Fruit fly (Drosophila melanogaster) whole organism, prepupa: Measurements from ENCODE around the gene Prosbeta7.

Experiments used
- CG10669 ChIP-seq: fragments of 200-800 bp; sonication (Bioruptor generic); optimal IDR thresholded peaks from 3 replicates; lab custom pipeline; 2018; ENCODE audit warnings: missing biosample characterization, mild to moderate bottlenecking, missing genetic modification characterization, moderate library complexity
- CG8319 ChIP-seq: fragments of 200-800 bp; sonication (Bioruptor generic); optimal IDR thresholded peaks from 3 replicates; lab custom pipeline; 2016; ENCODE audit warnings: missing biosample characterization, missing genetic modification characterization
- Ets21C ChIP-seq: fragments of 200-800 bp; sonication (Bioruptor generic); optimal IDR thresholded peaks from 3 replicates; lab custom pipeline; 2016; ENCODE audit warnings: missing biosample characterization, missing genetic modification characterization
- Gug ChIP-seq: fragments of 200-800 bp; sonication (Bioruptor generic); IDR thresholded peaks from 2 replicates; pipeline ENCODE4 v1.3.6; 2022; ENCODE audit warnings: missing biosample characterization, missing genetic modification characterization
- Hr38 ChIP-seq: sonication (Bioruptor generic); optimal IDR thresholded peaks from 2 replicates; lab custom pipeline; 2016; ENCODE audit warnings: missing biosample characterization, missing genetic modification characterization
- Sox102F ChIP-seq: fragments of 200-800 bp; sonication (Bioruptor generic); optimal IDR thresholded peaks from 2 replicates; lab custom pipeline; 2016; ENCODE audit warnings: missing biosample characterization, mild to moderate bottlenecking, missing genetic modification characterization
- achi ChIP-seq: fragments of 200-800 bp; sonication (Bioruptor generic); optimal IDR thresholded peaks from 3 replicates; lab custom pipeline; 2016; ENCODE audit warnings: missing biosample characterization, missing genetic modification characterization
- dac ChIP-seq: fragments of 200-800 bp; sonication (Bioruptor generic); optimal IDR thresholded peaks from 2 replicates; lab custom pipeline; 2017; ENCODE audit warnings: missing biosample characterization, mild to moderate bottlenecking, missing genetic modification characterization

- TF ChIP-seq CG8319 (no peak), CG10669 (no peak), Gug (GFP tag; lab: Robert Waterston, UW) (no peak), Ets21C (no peak), achi (GFP tag; lab: Kevin White, UChicago) (no peak), dac (GFP tag; lab: Kevin White, UChicago) (no peak), Hr38 (no peak), Sox102F (no peak)
Observed at dm6 chr3R:5319059-5319785, 38.9 kb downstream of the Prosbeta7 start.
